Fruit fly (Drosophila melanogaster) whole organism, prepupa: Measurements from ENCODE around the gene Prp31.
A peak's percentile ranks its signal among the peaks of the same experiment; 100 is the strongest.

Experiments
- CG10631 ChIP-seq: fragments of 200-800 bp; sonication (Bioruptor generic); optimal IDR thresholded peaks from 2 replicates; lab custom pipeline; 2016; ENCODE audit warnings: missing biosample characterization, missing genetic modification characterization
- CG11762 ChIP-seq: fragments of 200-800 bp; sonication (Bioruptor generic); optimal IDR thresholded peaks from 3 replicates; lab custom pipeline; 2016; ENCODE audit warnings: missing biosample characterization, missing genetic modification characterization; ENCODE audit not compliant: insufficient read depth
- CG11902 ChIP-seq: fragments of 200-800 bp; sonication (Bioruptor generic); optimal IDR thresholded peaks from 3 replicates; lab custom pipeline; 2016; ENCODE audit warnings: missing biosample characterization, missing genetic modification characterization
- CG1621 ChIP-seq: fragments of 200-800 bp; sonication (Bioruptor generic); optimal IDR thresholded peaks from 3 replicates; lab custom pipeline; 2018; ENCODE audit warnings: missing biosample characterization, mild to moderate bottlenecking, missing genetic modification characterization
- CG16779 ChIP-seq: fragments of 200-800 bp; sonication (Bioruptor generic); optimal IDR thresholded peaks from 3 replicates; lab custom pipeline; 2017; ENCODE audit warnings: missing biosample characterization, mild to moderate bottlenecking, missing genetic modification characterization
- CG3032 ChIP-seq: fragments of 200-800 bp; optimal IDR thresholded peaks from 2 replicates; lab custom pipeline; 2019; ENCODE audit warnings: missing biosample characterization, mild to moderate bottlenecking, missing genetic modification characterization, moderate library complexity
- CG34406 ChIP-seq: fragments of 200-800 bp; sonication (Bioruptor generic); optimal IDR thresholded peaks from 3 replicates; lab custom pipeline; 2016; ENCODE audit warnings: missing biosample characterization, missing genetic modification characterization
- CG3919 ChIP-seq: fragments of 200-800 bp; sonication (Bioruptor generic); optimal IDR thresholded peaks from 3 replicates; lab custom pipeline; 2016; ENCODE audit warnings: missing biosample characterization, missing genetic modification characterization
- CG6808 ChIP-seq: fragments of 200-800 bp; sonication (Bioruptor generic); optimal IDR thresholded peaks from 3 replicates; lab custom pipeline; 2017; ENCODE audit warnings: missing biosample characterization, missing genetic modification characterization, mild to moderate bottlenecking, moderate library complexity, missing genetic modification reagents
- CG7368 ChIP-seq: fragments of 200-800 bp; sonication (Bioruptor generic); optimal IDR thresholded peaks from 3 replicates; lab custom pipeline; 2016; ENCODE audit warnings: missing biosample characterization, missing genetic modification characterization
- CG8119 ChIP-seq: fragments of 200-800 bp; sonication (Bioruptor generic); IDR thresholded peaks from 3 replicates; pipeline ENCODE4 v1.3.6; 2022; ENCODE audit warnings: missing biosample characterization, missing genetic modification characterization
- CG8319 ChIP-seq: fragments of 200-800 bp; sonication (Bioruptor generic); optimal IDR thresholded peaks from 3 replicates; lab custom pipeline; 2016; ENCODE audit warnings: missing biosample characterization, missing genetic modification characterization
- CG8632 ChIP-seq: fragments of 200-800 bp; sonication (Bioruptor generic); optimal IDR thresholded peaks from 3 replicates; lab custom pipeline; 2016; ENCODE audit warnings: missing biosample characterization, missing genetic modification characterization
- CG9139 ChIP-seq: fragments of 200-800 bp; sonication (Bioruptor generic); optimal IDR thresholded peaks from 3 replicates; lab custom pipeline; 2017; ENCODE audit warnings: missing biosample characterization, mild to moderate bottlenecking, missing genetic modification characterization
- Eip78C ChIP-seq: fragments of 200-800 bp; sonication (Bioruptor generic); peaks from one replicate; lab custom pipeline; 2016; ENCODE audit warnings: missing biosample characterization, missing genetic modification characterization
- Eip93F ChIP-seq: fragments of 200-800 bp; sonication (Bioruptor generic); optimal IDR thresholded peaks from 2 replicates; lab custom pipeline; 2016; ENCODE audit warnings: missing biosample characterization, mild to moderate bottlenecking, missing genetic modification characterization
- Ets96B ChIP-seq: fragments of 200-800 bp; optimal IDR thresholded peaks from 2 replicates; lab custom pipeline; 2019; ENCODE audit warnings: missing biosample characterization, mild to moderate bottlenecking, missing genetic modification characterization, moderate library complexity
- Hr38 ChIP-seq: sonication (Bioruptor generic); optimal IDR thresholded peaks from 2 replicates; lab custom pipeline; 2016; ENCODE audit warnings: missing biosample characterization, missing genetic modification characterization
- Hr39 ChIP-seq: fragments of 200-800 bp; sonication (Bioruptor generic); optimal IDR thresholded peaks from 2 replicates; lab custom pipeline; 2016; ENCODE audit warnings: missing biosample characterization, missing genetic modification characterization
- Hr4 ChIP-seq: fragments of 200-800 bp; sonication (Bioruptor generic); optimal IDR thresholded peaks from 3 replicates; lab custom pipeline; 2016; ENCODE audit warnings: missing biosample characterization, missing genetic modification characterization
- Lpt ChIP-seq: fragments of 200-800 bp; sonication (Bioruptor generic); optimal IDR thresholded peaks from 3 replicates; lab custom pipeline; 2016; ENCODE audit warnings: missing biosample characterization, missing genetic modification characterization
- Met ChIP-seq: fragments of 200-800 bp; sonication (Bioruptor generic); optimal IDR thresholded peaks from 3 replicates; lab custom pipeline; 2016; ENCODE audit warnings: missing biosample characterization, missing genetic modification characterization
- OdsH ChIP-seq: fragments of 200-800 bp; sonication (Bioruptor generic); optimal IDR thresholded peaks from 3 replicates; lab custom pipeline; 2016; ENCODE audit warnings: missing biosample characterization, missing genetic modification characterization
- Smox ChIP-seq: fragments of 200-800 bp; sonication (Bioruptor generic); optimal IDR thresholded peaks from 3 replicates; lab custom pipeline; 2016; ENCODE audit warnings: missing biosample characterization, missing genetic modification characterization
- Sox102F ChIP-seq: fragments of 200-800 bp; sonication (Bioruptor generic); optimal IDR thresholded peaks from 2 replicates; lab custom pipeline; 2016; ENCODE audit warnings: missing biosample characterization, mild to moderate bottlenecking, missing genetic modification characterization
- Sox14 ChIP-seq: fragments of 200-800 bp; sonication (Bioruptor generic); optimal IDR thresholded peaks from 3 replicates; lab custom pipeline; 2016; ENCODE audit warnings: missing biosample characterization, missing genetic modification characterization
- Sox15 ChIP-seq: fragments of 200-800 bp; sonication (Bioruptor generic); optimal IDR thresholded peaks from 3 replicates; lab custom pipeline; 2016; ENCODE audit warnings: missing biosample characterization, missing genetic modification characterization
- acj6 ChIP-seq: fragments of 200-800 bp; sonication (Bioruptor generic); optimal IDR thresholded peaks from 3 replicates; lab custom pipeline; 2016; ENCODE audit warnings: missing biosample characterization, missing genetic modification characterization
- cyc ChIP-seq: fragments of 200-800 bp; sonication (Bioruptor generic); optimal IDR thresholded peaks from 3 replicates; lab custom pipeline; 2016; ENCODE audit warnings: missing biosample characterization, missing genetic modification characterization
- dsx ChIP-seq: fragments of 200-800 bp; optimal IDR thresholded peaks from 3 replicates; lab custom pipeline; 2019; ENCODE audit warnings: missing biosample characterization, mild to moderate bottlenecking, missing genetic modification characterization, moderate library complexity; ENCODE audit not compliant: poor library complexity, severe bottlenecking
- eg ChIP-seq: fragments of 200-800 bp; sonication (Bioruptor generic); IDR thresholded peaks from 3 replicates; pipeline ENCODE4 v1.3.6; 2022; ENCODE audit warnings: missing biosample characterization, missing genetic modification characterization
- fd59A ChIP-seq: fragments of 200-800 bp; sonication (Bioruptor generic); optimal IDR thresholded peaks from 2 replicates; lab custom pipeline; 2017; ENCODE audit warnings: missing biosample characterization, mild to moderate bottlenecking, missing genetic modification characterization, missing genetic modification reagents
- lz ChIP-seq: fragments of 200-800 bp; sonication (Bioruptor generic); optimal IDR thresholded peaks from 3 replicates; lab custom pipeline; 2016; ENCODE audit warnings: missing biosample characterization, missing genetic modification characterization
- pdm3 ChIP-seq: fragments of 200-800 bp; sonication (Bioruptor generic); optimal IDR thresholded peaks from 3 replicates; lab custom pipeline; 2016; ENCODE audit warnings: missing biosample characterization, missing genetic modification characterization
- salr ChIP-seq, 2 experiments: fragments of 200-800 bp; sonication (Bioruptor generic); optimal IDR thresholded peaks; 3 replicates each; lab custom pipeline; 2016 to 2018; ENCODE audit warnings: missing biosample characterization in 2 of 2, missing genetic modification characterization in 2 of 2, mild to moderate bottlenecking in 1 of 2
- svp ChIP-seq: fragments of 200-800 bp; sonication (Bioruptor generic); peaks from one replicate; lab custom pipeline; 2016; ENCODE audit warnings: missing biosample characterization, missing genetic modification characterization
- vri ChIP-seq: fragments of 200-800 bp; sonication (Bioruptor generic); optimal IDR thresholded peaks from 3 replicates; lab custom pipeline; 2016; ENCODE audit warnings: missing biosample characterization, mild to moderate bottlenecking, missing genetic modification characterization

Gene Prp31

DNA sequence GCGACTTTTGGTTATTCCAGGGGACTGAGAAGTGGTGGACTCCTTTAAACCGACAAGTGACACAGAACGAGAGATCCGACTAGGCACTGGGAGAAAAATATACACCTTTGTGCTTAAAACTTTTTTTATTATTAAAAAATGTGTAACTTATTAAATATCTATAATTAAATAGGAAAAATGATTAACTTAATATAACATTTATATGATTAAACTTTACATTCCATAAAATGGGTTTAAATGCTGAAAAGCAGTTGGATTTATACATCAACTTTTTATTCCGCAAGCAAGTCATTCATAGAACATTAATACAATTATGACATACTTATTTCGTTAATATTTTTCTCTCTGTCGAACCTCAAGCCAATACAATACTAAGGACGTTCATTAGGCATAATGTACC is 15.2 kb downstream of the Prp31 start (continued):
- TF ChIP-seq CG8319 (GFP tag; lab: Kevin White, UChicago): peak; percentile 41
- peak; percentile 78 for TF ChIP-seq CG8632 (GFP tag; lab: Kevin White, UChicago)
- no peak for TF ChIP-seq eg (GFP tag; lab: Robert Waterston, UW)
- peak; percentile 58 for TF ChIP-seq Met (GFP tag; lab: Kevin White, UChicago)
- TF ChIP-seq CG3919 (GFP tag; lab: Kevin White, UChicago): peak; percentile 48
- TF ChIP-seq pdm3: peak; percentile 16
- peak; percentile 72 for TF ChIP-seq acj6 (GFP tag; lab: Kevin White, UChicago)
- peak; percentile 79 for TF ChIP-seq dsx (GFP tag; lab: Kevin White, UChicago)
- TF ChIP-seq CG3032 (tag; lab: Kevin White, UChicago): peak; percentile 81
- TF ChIP-seq CG1621 (tag; lab: Kevin White, UChicago): peak; percentile 38
- peak; percentile 40 for TF ChIP-seq Smox (GFP tag; lab: Kevin White, UChicago)
- peak; percentile 50 for TF ChIP-seq fd59A (GFP tag; lab: Kevin White, UChicago)
- peak; percentile 46 for TF ChIP-seq CG16779 (tag; lab: Kevin White, UChicago)
- peak; percentile 66 for TF ChIP-seq OdsH (GFP tag; lab: Kevin White, UChicago)
- no peak for TF ChIP-seq Hr38 (GFP tag; lab: Kevin White, UChicago)
- TF ChIP-seq Hr39: peak; percentile 22
- TF ChIP-seq Eip78C (GFP tag; lab: Kevin White, UChicago): peak; percentile 87
- TF ChIP-seq Hr4 (GFP tag; lab: Kevin White, UChicago): no peak
- peak; percentile 12 for TF ChIP-seq cyc (GFP tag; lab: Kevin White, UChicago)
- peak; percentile 80 for TF ChIP-seq CG10631 (GFP tag; lab: Kevin White, UChicago)
- TF ChIP-seq CG11902 (GFP tag; lab: Kevin White, UChicago): peak; percentile 44
- no peak for TF ChIP-seq Eip93F (GFP tag; lab: Kevin White, UChicago)
- TF ChIP-seq Sox14 (GFP tag; lab: Kevin White, UChicago): peak; percentile 44
- peak; percentile 42; the same call in 1 of the 3 replicates for TF ChIP-seq CG8119 (GFP tag; lab: Robert Waterston, UW)
- TF ChIP-seq Ets96B: peak; percentile 91
- TF ChIP-seq salr (GFP tag; optimal IDR thresholded peaks at IDR 0.05; lab: Kevin White, UChicago): peak; percentile 3 to 7

- peak; percentile 59 for TF ChIP-seq Eip78C (GFP tag; lab: Kevin White, UChicago)
- TF ChIP-seq pdm3: no peak
- TF ChIP-seq CG3032 (tag; lab: Kevin White, UChicago): peak; percentile 38
- TF ChIP-seq svp (GFP tag; lab: Kevin White, UChicago): no peak
- no peak for TF ChIP-seq lz
- TF ChIP-seq CG9139: no peak
- TF ChIP-seq CG34406: peak; percentile 48
- TF ChIP-seq dsx (GFP tag; lab: Kevin White, UChicago): peak; percentile 24
- TF ChIP-seq vri: no peak
- no peak for TF ChIP-seq CG6808 (GFP tag; lab: Kevin White, UChicago)
- no peak for TF ChIP-seq Sox15 (GFP tag; lab: Kevin White, UChicago)
- no peak for TF ChIP-seq CG8119 (GFP tag; lab: Robert Waterston, UW)
- peak; percentile 18 for TF ChIP-seq OdsH (GFP tag; lab: Kevin White, UChicago)
- TF ChIP-seq CG1621 (tag; lab: Kevin White, UChicago): no peak
- TF ChIP-seq CG3919 (GFP tag; lab: Kevin White, UChicago): no peak
- TF ChIP-seq Ets96B: peak; percentile 50
- TF ChIP-seq eg (GFP tag; lab: Robert Waterston, UW): no peak
- TF ChIP-seq acj6 (GFP tag; lab: Kevin White, UChicago): peak; percentile 15
- no peak for TF ChIP-seq CG7368 (GFP tag; lab: Kevin White, UChicago)
- TF ChIP-seq fd59A (GFP tag; lab: Kevin White, UChicago): no peak
- no peak for TF ChIP-seq Smox (GFP tag; lab: Kevin White, UChicago)
- no peak for TF ChIP-seq Sox102F
- TF ChIP-seq CG11762 (GFP tag; lab: Kevin White, UChicago): no peak
- TF ChIP-seq CG10631 (GFP tag; lab: Kevin White, UChicago): peak; percentile 1
- no peak for TF ChIP-seq Lpt (GFP tag; lab: Kevin White, UChicago)
- peak; percentile 2 for TF ChIP-seq CG8632 (GFP tag; lab: Kevin White, UChicago)
- TF ChIP-seq Hr38 (GFP tag; lab: Kevin White, UChicago): no peak
- TF ChIP-seq Met (GFP tag; lab: Kevin White, UChicago): no peak
Measured at dm6 chr3L:15174823-15175222, 15.9 kb downstream of the Prp31 start.
